Worm (Caenorhabditis elegans): ENCODE results near the gene F01F1.11.

DNA sequence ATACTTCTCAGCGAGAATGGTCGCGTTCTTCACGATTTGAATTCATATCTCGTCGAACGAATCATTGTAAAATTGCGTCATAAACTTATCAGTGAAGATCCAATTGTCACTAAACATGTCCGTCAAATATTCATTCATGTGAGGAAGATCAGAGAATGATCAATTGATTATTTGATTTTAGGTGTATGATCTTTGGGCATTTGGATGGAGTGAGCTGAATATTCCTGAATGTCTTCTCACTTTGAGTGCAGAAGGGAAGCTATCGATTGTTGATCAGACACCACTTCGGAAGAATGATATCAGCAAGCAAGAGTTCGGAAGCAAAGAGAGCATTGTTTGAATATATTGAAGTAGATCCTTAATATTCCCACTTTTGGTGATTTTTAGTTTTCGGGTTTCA lies 2.6 kb upstream of the F01F1.11 start:
- no peak for TF ChIP-seq nhr-28 (tag; optimal IDR thresholded peaks at IDR 0.05)
- TF ChIP-seq ama-1 (optimal IDR thresholded peaks at IDR 0.05): peak; percentile 91
- no peak for TF ChIP-seq sptf-1 (tag; optimal IDR thresholded peaks at IDR 0.05)
- peak; percentile 65 for TF ChIP-seq aly-2 (tag; optimal IDR thresholded peaks at IDR 0.05)
- TF ChIP-seq ces-1 (GFP tag; optimal IDR thresholded peaks at IDR 0.05): no peak
- TF ChIP-seq ceh-82 (tag; optimal IDR thresholded peaks at IDR 0.05): no peak
- no peak for TF ChIP-seq tbx-2 (tag; optimal IDR thresholded peaks at IDR 0.05)
- TF ChIP-seq nhr-77 (tag; optimal IDR thresholded peaks at IDR 0.05): no peak
- TF ChIP-seq nhr-237 (tag; optimal IDR thresholded peaks at IDR 0.05): no peak
- TF ChIP-seq jun-1 (tag; optimal IDR thresholded peaks at IDR 0.05): no peak
- no peak for TF ChIP-seq ceh-8 (GFP tag; optimal IDR thresholded peaks at IDR 0.05)
